Worm (Caenorhabditis elegans) whole organism, L4/young adult: Measurements from ENCODE around the gene ndub-3.

Source experiments
- W03F9.2 ChIP-seq: fragments of 150-350 bp; optimal IDR thresholded peaks from 2 replicates; lab custom pipeline; 2014; ENCODE audit warnings: missing biosample characterization, missing genetic modification characterization
- him-1 ChIP-seq: sonication (generic microtip); optimal IDR thresholded peaks from 2 replicates; lab custom pipeline; 2016; ENCODE audit warnings: missing genotype, missing genetic modification reagents, missing genetic modification characterization, missing compliant biosample characterization

DNA sequence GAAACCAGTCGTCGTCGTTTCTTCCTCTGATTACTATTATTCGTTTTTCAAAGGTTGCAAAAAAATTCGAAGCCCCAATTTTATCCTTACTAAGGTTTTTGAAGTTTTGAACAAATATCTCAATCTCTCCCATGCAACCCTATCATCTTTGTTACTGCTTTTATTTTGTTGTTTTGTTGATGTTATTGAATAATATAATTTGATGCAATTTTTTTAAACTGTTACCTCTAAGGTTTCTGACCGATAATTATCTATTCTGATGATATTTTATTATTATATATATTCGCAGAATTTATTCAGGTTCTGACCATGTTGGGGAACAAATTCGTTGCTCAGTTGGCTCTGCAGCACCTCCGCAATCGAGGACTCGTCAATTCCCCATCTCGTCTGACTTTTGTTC lies 31.4 kb upstream of the ndub-3 start, which contains the start of gene ndub-2:
- TF ChIP-seq W03F9.2 (tag; lab: Kevin White, UChicago), result no peak
- TF ChIP-seq him-1, result no peak
